Fruit fly (Drosophila melanogaster) whole organism: ENCODE data around the gene rdx.

ENCODE experiments used
- CG8478 ChIP-seq: fragments of >200 bp; optimal IDR thresholded peaks from 2 replicates; lab custom pipeline; 2018; ENCODE audit warnings: inconsistent platforms
- Dll ChIP-seq: fragments of >200 bp; optimal IDR thresholded peaks from 2 replicates; lab custom pipeline; 2017

dm6 chr3R:14024919-14025387, 6.9 kb downstream of the rdx start:
- TF ChIP-seq Dll (lab: Kevin White, UChicago): no peak
- TF ChIP-seq CG8478 (lab: Kevin White, UChicago): peak; percentile 31
